Worm (Caenorhabditis elegans): ENCODE measurements around the gene ZK218.11.

DNA sequence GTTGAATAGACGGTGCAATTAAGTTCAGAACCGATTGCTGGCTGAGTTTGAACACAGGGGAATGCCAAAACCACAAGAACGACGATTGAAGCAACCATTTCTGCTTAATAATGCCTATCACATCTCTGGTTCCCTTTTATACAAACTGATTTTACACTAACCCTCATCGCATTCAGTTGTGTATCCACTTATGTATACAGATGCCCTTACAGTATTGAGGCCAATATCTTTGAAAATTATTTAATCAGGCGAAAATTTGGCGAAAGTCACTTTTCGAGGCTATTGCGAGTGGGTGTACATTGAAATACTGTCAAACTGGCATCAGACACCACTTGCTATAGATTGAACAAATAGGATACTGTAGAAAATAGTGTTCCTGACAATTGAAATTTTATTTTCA is 9.5 kb downstream of the ZK218.11 start, which contains the start of the genes ZK218.3 and ZK218.4:
- TF ChIP-seq him-1 (tag; optimal IDR thresholded peaks at IDR 0.05) (no peak), dao-5 (tag; optimal IDR thresholded peaks at IDR 0.05) (no peak), W03F9.2 (tag; optimal IDR thresholded peaks at IDR 0.05) (no peak)

Measured in whole organism, L4/young adult.